Worm (Caenorhabditis elegans) whole organism, young adult: Measurements from ENCODE around the gene unc-9.
A peak's percentile ranks its signal among the peaks of the same experiment; 100 is the strongest.

ENCODE experiments used
- B0035.1 ChIP-seq: sonication (generic microtip); optimal IDR thresholded peaks from 2 replicates; lab custom pipeline; 2016; ENCODE audit warnings: missing genetic modification characterization, mild to moderate bottlenecking, missing compliant biosample characterization, missing genotype, missing genetic modification reagents
- B0261.1 ChIP-seq: sonication (generic microtip); optimal IDR thresholded peaks from 2 replicates; lab custom pipeline; 2016; ENCODE audit warnings: mild to moderate bottlenecking, missing genetic modification characterization, moderate library complexity, missing compliant biosample characterization
- D2030.7 ChIP-seq: fragments of 200-800 bp; sonication (Bioruptor generic); IDR thresholded peaks from 2 replicates; pipeline ENCODE4 v1.3.6; 2022; ENCODE audit warnings: missing genetic modification reagents, missing genetic modification characterization, missing compliant biosample characterization
- F39B2.1 ChIP-seq: fragments of 200-800 bp; sonication (Bioruptor generic); IDR thresholded peaks from 2 replicates; pipeline ENCODE4 v1.3.6; 2022; ENCODE audit warnings: missing genetic modification reagents, missing genetic modification characterization, missing compliant biosample characterization
- F49E8.2 ChIP-seq: sonication (generic microtip); optimal IDR thresholded peaks from 3 replicates; lab custom pipeline; 2017; ENCODE audit warnings: missing genetic modification characterization, mild to moderate bottlenecking, missing compliant biosample characterization, antibody characterized with exemption, moderate library complexity; ENCODE audit not compliant: insufficient read depth
- K12H6.12 ChIP-seq: fragments of 200-800 bp; sonication (Bioruptor generic); optimal IDR thresholded peaks from 2 replicates; lab custom pipeline; 2018; ENCODE audit warnings: mild to moderate bottlenecking, missing genetic modification characterization, missing compliant biosample characterization
- T26A5.8 ChIP-seq: sonication (generic microtip); optimal IDR thresholded peaks from 2 replicates; lab custom pipeline; 2016; ENCODE audit warnings: missing genetic modification characterization, missing compliant biosample characterization
- Y67H2A.10 ChIP-seq: fragments of 200-800 bp; sonication (Bioruptor generic); conservative IDR thresholded peaks from 2 replicates; pipeline ENCODE4 v1.3.6; 2022; ENCODE audit warnings: missing genetic modification reagents, missing genetic modification characterization, missing compliant biosample characterization
- Y95B8A.8 ChIP-seq: fragments of 200-800 bp; sonication (Bioruptor generic); IDR thresholded peaks from 2 replicates; pipeline ENCODE4 v1.3.6; 2022; ENCODE audit warnings: missing genetic modification reagents, missing genetic modification characterization, missing compliant biosample characterization
- ZK185.1 ChIP-seq: sonication (generic microtip); optimal IDR thresholded peaks from 2 replicates; lab custom pipeline; 2016; ENCODE audit warnings: mild to moderate bottlenecking, missing genetic modification characterization, missing compliant biosample characterization; ENCODE audit not compliant: poor library complexity, severe bottlenecking
- aptf-2 ChIP-seq: fragments of 200-800 bp; sonication (Bioruptor generic); conservative IDR thresholded peaks from 2 replicates; pipeline ENCODE4 v1.3.6; 2022; ENCODE audit warnings: missing genetic modification reagents, missing genetic modification characterization, missing compliant biosample characterization
- die-1 ChIP-seq: sonication (generic microtip); optimal IDR thresholded peaks from 2 replicates; lab custom pipeline; 2016; ENCODE audit warnings: missing genotype, mild to moderate bottlenecking, missing genetic modification characterization, missing compliant biosample characterization
- dox-1 ChIP-seq: fragments of 200-800 bp; sonication (Bioruptor generic); IDR thresholded peaks from 2 replicates; pipeline ENCODE4 v1.3.6; 2022; ENCODE audit warnings: missing genetic modification reagents, missing genetic modification characterization, missing compliant biosample characterization
- dpl-1 ChIP-seq: fragments of 150-350 bp; optimal IDR thresholded peaks from 2 replicates; lab custom pipeline; 2014; ENCODE audit warnings: missing biosample characterization, missing genetic modification reagents, missing genetic modification characterization
- egl-18 ChIP-seq: fragments of 200-800 bp; sonication (Bioruptor generic); IDR thresholded peaks from 2 replicates; pipeline ENCODE4 v1.3.6; 2022; ENCODE audit warnings: missing genetic modification reagents, missing genetic modification characterization, missing compliant biosample characterization
- ekl-4 ChIP-seq: fragments of 200-800 bp; sonication (Bioruptor generic); IDR thresholded peaks from 2 replicates; pipeline ENCODE4 v1.3.6; 2022; ENCODE audit warnings: missing genetic modification reagents, missing genetic modification characterization, missing compliant biosample characterization
- ets-4 ChIP-seq: fragments of 200-800 bp; sonication (Bioruptor generic); optimal IDR thresholded peaks from 2 replicates; lab custom pipeline; 2018; ENCODE audit warnings: mild to moderate bottlenecking, missing genetic modification characterization, missing compliant biosample characterization
- hlh-26 ChIP-seq: fragments of 200-800 bp; sonication (Bioruptor generic); conservative IDR thresholded peaks from 2 replicates; pipeline ENCODE4 v1.3.6; 2022; ENCODE audit warnings: missing genetic modification reagents, missing genetic modification characterization, missing compliant biosample characterization
- hmg-1.2 ChIP-seq: fragments of 200-800 bp; sonication (Bioruptor generic); IDR thresholded peaks from 2 replicates; pipeline ENCODE4 v1.3.6; 2022; ENCODE audit warnings: missing genetic modification reagents, missing genetic modification characterization, missing compliant biosample characterization
- hsf-1 ChIP-seq: fragments of 200-800 bp; sonication (Bioruptor generic); IDR thresholded peaks from 2 replicates; pipeline ENCODE4 v1.3.6; 2022; ENCODE audit warnings: missing genetic modification reagents, missing genetic modification characterization, missing compliant biosample characterization
- let-607 ChIP-seq, 2 experiments: fragments of 200-800 bp in 1 of 2; sonication (Bioruptor generic) in 1 of 2; sonication (generic microtip) in 1 of 2; optimal IDR thresholded peaks; 2 replicates each; lab custom pipeline; 2016 to 2018; ENCODE audit warnings: mild to moderate bottlenecking in 2 of 2, missing compliant biosample characterization in 2 of 2, missing genetic modification characterization in 2 of 2, moderate library complexity in 2 of 2, missing genotype in 1 of 2
- madf-10 ChIP-seq: sonication (generic microtip); optimal IDR thresholded peaks from 2 replicates; lab custom pipeline; 2016; ENCODE audit warnings: mild to moderate bottlenecking, missing genetic modification characterization, missing compliant biosample characterization
- mes-4 ChIP-seq: sonication (generic microtip); optimal IDR thresholded peaks from 2 replicates; lab custom pipeline; 2016; ENCODE audit warnings: missing genotype, missing genetic modification characterization, missing compliant biosample characterization
- nfyb-1 ChIP-seq: fragments of 200-800 bp; sonication (Bioruptor generic); IDR thresholded peaks from 2 replicates; pipeline ENCODE4 v1.3.6; 2022; ENCODE audit warnings: missing genetic modification reagents, missing genetic modification characterization, missing compliant biosample characterization
- nhr-80 ChIP-seq: sonication (generic microtip); optimal IDR thresholded peaks from 2 replicates; lab custom pipeline; 2016; ENCODE audit warnings: missing genetic modification characterization, missing compliant biosample characterization
- nhr-90 ChIP-seq: sonication (generic microtip); optimal IDR thresholded peaks from 2 replicates; lab custom pipeline; 2016; ENCODE audit warnings: missing genotype, mild to moderate bottlenecking, missing genetic modification characterization, missing compliant biosample characterization
- pbrm-1 ChIP-seq: fragments of 200-800 bp; sonication (Bioruptor generic); IDR thresholded peaks from 2 replicates; pipeline ENCODE4 v1.3.6; 2022; ENCODE audit warnings: missing genetic modification reagents, missing genetic modification characterization, missing compliant biosample characterization
- rec-8 ChIP-seq, 2 experiments: sonication (generic microtip); optimal IDR thresholded peaks; 2 replicates each; lab custom pipeline; 2016; ENCODE audit warnings: mild to moderate bottlenecking in 2 of 2, missing genetic modification characterization in 2 of 2, missing genetic modification reagents in 2 of 2, missing genotype in 2 of 2, missing biosample characterization in 1 of 2, missing compliant biosample characterization in 1 of 2, moderate library complexity in 1 of 2
- rpc-1 ChIP-seq, 2 experiments: fragments of 150-350 bp in 1 of 2; sonication (generic microtip) in 1 of 2; optimal IDR thresholded peaks; 2 replicates each; lab custom pipeline; 2014 to 2018; ENCODE audit warnings: missing biosample characterization in 1 of 2, missing genetic modification characterization in 1 of 2, missing genetic modification reagents in 1 of 2, missing genotype in 1 of 2
- snpc-1.1 ChIP-seq: sonication (generic microtip); optimal IDR thresholded peaks from 2 replicates; lab custom pipeline; 2017; ENCODE audit warnings: missing genetic modification characterization, mild to moderate bottlenecking, missing compliant biosample characterization, antibody characterized with exemption, moderate library complexity, missing genotype, missing genetic modification reagents; ENCODE audit not compliant: insufficient read depth
- snpc-1.3 ChIP-seq: sonication (generic microtip); optimal IDR thresholded peaks from 2 replicates; lab custom pipeline; 2017; ENCODE audit warnings: missing genetic modification characterization, mild to moderate bottlenecking, missing compliant biosample characterization, antibody characterized with exemption, moderate library complexity, missing genotype, missing genetic modification reagents; ENCODE audit not compliant: insufficient read depth
- snpc-3.4 ChIP-seq: sonication (generic microtip); optimal IDR thresholded peaks from 2 replicates; lab custom pipeline; 2017; ENCODE audit warnings: missing genetic modification characterization, mild to moderate bottlenecking, missing compliant biosample characterization, antibody characterized with exemption, moderate library complexity, missing genotype, missing genetic modification reagents
- snpc-4 ChIP-seq, 5 experiments: fragments of 150-350 bp in 1 of 5; sonication (generic microtip) in 4 of 5; optimal IDR thresholded peaks; 2 replicates each; lab custom pipeline; 2014 to 2018; ENCODE audit warnings: missing genetic modification characterization in 5 of 5, missing biosample characterization in 3 of 5, antibody characterized with exemption in 2 of 5, mild to moderate bottlenecking in 2 of 5, missing compliant biosample characterization in 2 of 5, missing genotype in 2 of 5, moderate library complexity in 2 of 5, missing genetic modification reagents in 1 of 5
- tbp1 ChIP-seq: fragments of 200-800 bp; sonication (Bioruptor generic); optimal IDR thresholded peaks from 2 replicates; lab custom pipeline; 2018; ENCODE audit warnings: mild to moderate bottlenecking, missing genetic modification characterization, missing compliant biosample characterization
- unc-62 ChIP-seq: fragments of 150-350 bp; optimal IDR thresholded peaks from 2 replicates; lab custom pipeline; 2014; ENCODE audit warnings: missing biosample characterization, missing genetic modification reagents, missing genetic modification characterization
- xnd-1 ChIP-seq: sonication (generic microtip); optimal IDR thresholded peaks from 2 replicates; lab custom pipeline; 2016; ENCODE audit warnings: missing genotype, missing genetic modification reagents, missing genetic modification characterization, missing compliant biosample characterization
- zfh-2 ChIP-seq: fragments of 200-800 bp; sonication (Bioruptor generic); conservative IDR thresholded peaks from 2 replicates; pipeline ENCODE4 v1.3.6; 2022; ENCODE audit warnings: missing genetic modification reagents, missing genetic modification characterization, missing compliant biosample characterization
- ztf-18 ChIP-seq: sonication (generic microtip); optimal IDR thresholded peaks from 2 replicates; lab custom pipeline; 2016; ENCODE audit warnings: missing genotype, mild to moderate bottlenecking, missing genetic modification characterization, missing compliant biosample characterization
- ztf-22 ChIP-seq: fragments of 200-800 bp; sonication (Bioruptor generic); optimal IDR thresholded peaks from 2 replicates; lab custom pipeline; 2018; ENCODE audit warnings: mild to moderate bottlenecking, missing genetic modification characterization, moderate library complexity, missing compliant biosample characterization
- ztf-28 ChIP-seq: fragments of 200-800 bp; sonication (Bioruptor generic); IDR thresholded peaks from 2 replicates; pipeline ENCODE4 v1.3.6; 2022; ENCODE audit warnings: missing genetic modification reagents, missing genetic modification characterization, missing compliant biosample characterization

Gene unc-9

ce11 chrX:13257577-13257976 lies 56.0 kb downstream of the unc-9 start, which contains the start of gene K08H2.10:
Gene K08H2.10, plus strand, starts transcription at chrX:13257806.
- peak; percentile 33 for TF ChIP-seq tbp1 (GFP tag; lab: Kevin White, UChicago)
- peak; percentile 93 for TF ChIP-seq nhr-80 (tag; lab: Kevin White, UChicago)
- no peak for TF ChIP-seq mes-4 (tag; lab: Kevin White, UChicago)
- peak; percentile 21 for TF ChIP-seq unc-62 (GFP tag; lab: Kevin White, UChicago)
- no peak for TF ChIP-seq T26A5.8 (tag; lab: Kevin White, UChicago)
- TF ChIP-seq egl-18 (GFP tag; lab: Robert Waterston, UW): no peak
- TF ChIP-seq ets-4 (GFP tag; lab: Kevin White, UChicago): peak; percentile 68
- peak in 1 of 2 experiments; percentile 30 for TF ChIP-seq let-607 (tag; optimal IDR thresholded peaks at IDR 0.05; lab: Kevin White, UChicago)
- peak; percentile 2 for TF ChIP-seq ztf-22 (GFP tag; lab: Kevin White, UChicago)
- no peak for TF ChIP-seq Y67H2A.10 (GFP tag; lab: Robert Waterston, UW)
- TF ChIP-seq, all 124 proteins: peak for 6

DNA sequence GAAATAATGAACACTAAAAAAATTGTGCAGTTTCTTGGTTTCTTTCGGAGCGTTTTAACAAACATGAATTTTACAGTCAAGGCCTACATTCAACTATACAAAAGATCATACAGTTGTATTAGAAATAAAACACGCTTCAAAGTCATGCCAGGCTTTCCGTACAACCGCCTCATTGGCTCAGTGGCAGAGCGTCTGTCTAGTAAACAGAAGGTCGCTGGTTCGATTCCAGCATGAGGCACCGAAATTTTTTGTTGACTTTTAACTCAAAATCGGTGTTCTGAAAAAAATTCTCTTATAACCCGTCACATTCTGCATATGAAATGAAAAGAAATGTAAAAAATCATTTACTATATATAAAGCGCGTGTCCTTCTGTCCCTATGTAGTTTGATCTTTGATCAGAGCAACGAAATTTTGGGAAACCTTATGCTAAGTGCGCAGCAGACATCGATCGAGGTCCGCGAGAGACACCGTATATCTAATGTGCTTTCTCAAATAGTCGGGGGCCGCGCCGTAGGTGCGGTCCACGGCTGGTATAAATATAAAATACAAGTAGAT lies 59.5 kb downstream of the unc-9 start:
- TF ChIP-seq madf-10 (tag; lab: Kevin White, UChicago): peak; percentile 31
- TF ChIP-seq B0035.1 (tag; lab: Kevin White, UChicago): peak; percentile 5
- TF ChIP-seq snpc-1.1 (tag; lab: Kevin White, UChicago): peak; percentile 24
- peak; percentile 68 for TF ChIP-seq snpc-4 (GFP tag; optimal IDR thresholded peaks at IDR 0.05; lab: Kevin White, UChicago)
- peak in 3 of 4 experiments; percentile 63 to 91 (median 86) for TF ChIP-seq snpc-4 (tag; optimal IDR thresholded peaks at IDR 0.05; lab: Kevin White, UChicago)
- peak; percentile 37 for TF ChIP-seq snpc-3.4 (tag; lab: Kevin White, UChicago)
- peak in 1 of 2 experiments; percentile 38 for TF ChIP-seq rec-8 (tag; optimal IDR thresholded peaks at IDR 0.05; lab: Kevin White, UChicago)
- TF ChIP-seq ZK185.1 (tag; lab: Kevin White, UChicago): peak; percentile 10
- peak; percentile 58; the same call in 1 of the 2 replicates for TF ChIP-seq pbrm-1 (GFP tag; lab: Robert Waterston, UW)
- peak; percentile 36 for TF ChIP-seq nhr-90
- peak; percentile 38 for TF ChIP-seq hmg-1.2
- peak; percentile 66 for TF ChIP-seq B0261.1
- TF ChIP-seq egl-18 (GFP tag; lab: Robert Waterston, UW): 0 out of 2 replicates have a peak, but pooled peaks have one; percentile 16
- peak; percentile 86 for TF ChIP-seq tbp1 (GFP tag; lab: Kevin White, UChicago)
- TF ChIP-seq snpc-1.3 (tag; lab: Kevin White, UChicago): peak; percentile 27
- peak; percentile 10 for TF ChIP-seq ztf-18 (tag; lab: Kevin White, UChicago)
- 0 out of 2 replicates have a peak, but pooled peaks have one; percentile 17 for TF ChIP-seq dox-1 (GFP tag; lab: Robert Waterston, UW)
- TF ChIP-seq rpc-1 (optimal IDR thresholded peaks at IDR 0.05; lab: Kevin White, UChicago): peak; percentile 69
- TF ChIP-seq rpc-1 (tag; optimal IDR thresholded peaks at IDR 0.05; lab: Kevin White, UChicago): peak; percentile 84
- peak; percentile 74 for TF ChIP-seq die-1
- peak; percentile 8 for TF ChIP-seq nhr-80 (tag; lab: Kevin White, UChicago)
- 0 out of 2 replicates have a peak, but pooled peaks have one; percentile 16 for TF ChIP-seq D2030.7

ce11 chrX:13262195-13262594 lies 60.6 kb downstream of the unc-9 start, which contains the start of gene K09A11.1:
Gene K09A11.1, plus strand, starts transcription at chrX:13262495.
- TF ChIP-seq F49E8.2: no peak
- no peak for TF ChIP-seq zfh-2 (GFP tag; lab: Robert Waterston, UW)
- TF ChIP-seq madf-10 (tag; lab: Kevin White, UChicago): no peak
- TF ChIP-seq hlh-26 (GFP tag; lab: Robert Waterston, UW): no peak
- no peak for TF ChIP-seq F39B2.1 (GFP tag; lab: Robert Waterston, UW)
- TF ChIP-seq K12H6.12 (tag; lab: Kevin White, UChicago): no peak
- no peak for TF ChIP-seq aptf-2 (GFP tag; lab: Robert Waterston, UW)
- no peak for TF ChIP-seq Y95B8A.8 (GFP tag; lab: Robert Waterston, UW)
- no peak for TF ChIP-seq ztf-28
- no peak for TF ChIP-seq xnd-1
- no peak for TF ChIP-seq hsf-1 (GFP tag; lab: Robert Waterston, UW)
- no peak for TF ChIP-seq nfyb-1 (GFP tag; lab: Robert Waterston, UW)
- no peak for TF ChIP-seq nhr-90
- no peak for TF ChIP-seq rec-8 (tag; optimal IDR thresholded peaks at IDR 0.05; lab: Kevin White, UChicago)
- no peak for TF ChIP-seq ekl-4 (GFP tag; lab: Robert Waterston, UW)
- TF ChIP-seq dpl-1: no peak
